Worm (Caenorhabditis elegans): ENCODE data around the gene srt-39.

srt-39 gene

DNA sequence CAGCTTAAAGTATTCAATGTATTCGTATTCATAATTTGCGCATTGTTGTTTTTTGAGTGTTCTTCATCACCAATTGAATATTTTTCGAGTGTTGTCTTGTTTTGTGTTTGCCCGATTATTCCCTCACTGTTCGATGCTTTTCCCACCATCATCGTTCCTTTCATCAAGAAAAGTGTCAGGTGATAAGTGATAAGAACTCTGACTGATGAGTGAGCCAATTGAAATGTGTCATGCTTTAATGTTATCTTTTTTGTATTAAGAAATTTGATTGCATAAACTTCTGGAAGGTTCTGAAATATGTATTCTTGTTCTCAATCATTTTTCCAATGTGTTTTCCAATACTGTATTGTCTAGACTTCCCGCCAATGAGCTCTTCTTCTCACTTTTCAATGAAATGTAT is 9.3 kb upstream of the srt-39 start:
- TF ChIP-seq crh-2 (tag; optimal IDR thresholded peaks at IDR 0.05) (peak; percentile 31), skn-1 (tag; optimal IDR thresholded peaks at IDR 0.05) (no peak), gmeb-1 (tag; optimal IDR thresholded peaks at IDR 0.05) (peak; percentile 36), Y55F3AM.14 (GFP tag; optimal IDR thresholded peaks at IDR 0.05) (no peak), C34F6.9 (tag; optimal IDR thresholded peaks at IDR 0.05) (no peak), fos-1 (tag; optimal IDR thresholded peaks at IDR 0.05) (peak; percentile 95), nhr-25 (tag; optimal IDR thresholded peaks at IDR 0.05) (no peak)

DNA sequence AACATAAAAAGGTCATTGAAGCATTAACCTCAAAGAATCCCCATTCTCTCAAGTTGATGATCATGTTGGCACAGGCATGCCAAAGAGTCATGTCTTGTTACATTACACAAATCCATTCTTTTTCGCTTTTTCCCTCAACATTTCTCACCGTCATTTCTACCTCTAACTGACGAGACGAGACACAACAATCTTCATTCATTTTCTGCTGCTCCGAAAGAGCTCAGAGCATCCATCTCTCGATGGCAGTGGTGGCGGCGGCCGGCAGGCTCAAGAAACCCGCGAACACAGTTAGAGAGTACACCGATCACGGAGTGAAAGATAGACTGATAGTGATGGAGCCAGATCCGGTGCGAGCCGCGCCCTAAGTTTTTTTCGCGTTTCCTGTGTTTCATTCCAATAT is 7.5 kb upstream of the srt-39 start:
- TF ChIP-seq egl-27 (tag; optimal IDR thresholded peaks at IDR 0.05) (no peak), nhr-129 (tag; optimal IDR thresholded peaks at IDR 0.05) (peak; percentile 51), F13H6.1 (tag; optimal IDR thresholded peaks at IDR 0.05) (peak; percentile 51), C34F6.9 (tag; optimal IDR thresholded peaks at IDR 0.05) (peak; percentile 30)

DNA sequence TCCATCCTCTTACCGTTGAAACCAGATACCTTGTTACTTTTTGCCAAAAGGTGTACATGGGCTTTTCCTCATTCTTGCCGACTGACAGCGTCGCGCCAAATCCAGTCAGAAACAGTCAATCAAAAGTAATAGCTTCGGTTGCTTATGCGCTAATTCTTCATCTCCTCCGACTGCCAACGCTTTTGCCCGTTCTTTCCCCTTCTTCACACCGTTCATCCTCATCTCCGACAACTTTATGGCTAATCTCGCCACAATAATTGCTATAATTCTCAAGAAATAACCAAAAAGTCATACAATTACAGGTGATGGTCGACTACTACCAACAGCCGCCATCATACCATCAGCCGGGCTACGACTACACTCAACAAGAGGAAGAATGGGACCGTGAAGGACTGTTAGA is 6.6 kb upstream of the srt-39 start, which contains the start of gene atn-1:
TSS of gene atn-1 (plus strand) at position 301 of the 400 bp plus-strand sequence.
- TF ChIP-seq ama-1 (optimal IDR thresholded peaks at IDR 0.05): no peak

DNA sequence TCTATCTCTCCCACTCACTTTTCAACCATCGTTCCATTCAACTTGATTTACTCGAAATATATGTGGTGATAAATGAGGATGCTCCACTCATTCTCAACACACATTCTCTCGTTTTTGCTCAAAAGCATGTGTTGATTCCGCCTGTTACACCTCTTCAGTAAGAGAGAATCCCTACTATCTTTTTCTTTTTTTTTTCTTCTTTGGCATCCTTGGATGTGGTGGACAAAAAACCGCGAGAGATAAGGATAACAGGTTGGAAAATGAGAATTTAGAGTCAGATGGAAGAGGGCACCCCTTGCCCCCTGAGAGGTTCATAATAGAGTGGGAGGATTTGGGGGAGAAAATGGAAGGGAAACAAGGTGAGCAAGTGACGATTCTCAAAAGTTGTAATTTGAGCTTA is 5.7 kb upstream of the srt-39 start:
- TF ChIP-seq nhr-129 (tag; optimal IDR thresholded peaks at IDR 0.05) (peak; percentile 47), gmeb-1 (tag; optimal IDR thresholded peaks at IDR 0.05) (no peak), unc-62 (GFP tag; optimal IDR thresholded peaks at IDR 0.05) (no peak), nhr-77 (tag; optimal IDR thresholded peaks at IDR 0.05) (no peak), F13H6.1 (tag; optimal IDR thresholded peaks at IDR 0.05) (peak; percentile 59), C34F6.9 (tag; optimal IDR thresholded peaks at IDR 0.05) (peak; percentile 61), lsy-2 (tag; optimal IDR thresholded peaks at IDR 0.05) (peak in 1 of 2 experiments; percentile 28), blmp-1 (tag; optimal IDR thresholded peaks at IDR 0.05; ENCODE audit: insufficient read depth) (no peak), sem-4 (tag; optimal IDR thresholded peaks at IDR 0.05) (no peak), ztf-1 (GFP tag; conservative IDR thresholded peaks at IDR 0.05) (no peak), mab-5 (tag; optimal IDR thresholded peaks at IDR 0.05) (no peak), sma-9 (GFP tag; optimal IDR thresholded peaks at IDR 0.05) (peak; percentile 17), sma-9 (tag; optimal IDR thresholded peaks at IDR 0.05) (no peak)

DNA sequence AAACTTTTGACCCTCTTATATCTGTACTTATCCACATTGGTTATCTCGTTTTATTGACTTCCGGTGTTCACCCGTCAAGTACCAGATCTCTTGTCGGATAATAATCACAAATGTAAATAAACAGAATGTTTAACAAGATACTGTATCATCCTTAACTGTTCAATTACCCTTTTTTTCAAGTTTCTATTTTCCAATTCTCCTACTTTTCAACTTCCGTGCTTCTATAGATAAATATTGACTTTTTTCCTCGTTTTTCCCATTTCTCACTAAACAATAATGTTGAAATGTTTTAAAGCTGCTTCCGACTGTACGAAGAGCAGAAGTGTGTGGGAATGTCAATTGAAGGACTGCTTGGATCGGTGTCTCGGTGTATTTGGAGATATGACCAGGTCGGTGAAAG is 2.2 kb downstream of the srt-39 start, which contains the start of gene inx-11:
TSS of gene inx-11 (plus strand) at position 301 of the 400 bp plus-strand sequence.
- no peak for TF ChIP-seq alr-1 (tag; optimal IDR thresholded peaks at IDR 0.05)
- TF ChIP-seq crh-2 (tag; optimal IDR thresholded peaks at IDR 0.05): no peak
- TF ChIP-seq nhr-21 (tag; optimal IDR thresholded peaks at IDR 0.05): no peak
- TF ChIP-seq mab-5 (tag; optimal IDR thresholded peaks at IDR 0.05): no peak
- no peak for TF ChIP-seq elt-3 (tag; optimal IDR thresholded peaks at IDR 0.05)
- TF ChIP-seq F13H6.1 (tag; optimal IDR thresholded peaks at IDR 0.05): peak; percentile 20

DNA sequence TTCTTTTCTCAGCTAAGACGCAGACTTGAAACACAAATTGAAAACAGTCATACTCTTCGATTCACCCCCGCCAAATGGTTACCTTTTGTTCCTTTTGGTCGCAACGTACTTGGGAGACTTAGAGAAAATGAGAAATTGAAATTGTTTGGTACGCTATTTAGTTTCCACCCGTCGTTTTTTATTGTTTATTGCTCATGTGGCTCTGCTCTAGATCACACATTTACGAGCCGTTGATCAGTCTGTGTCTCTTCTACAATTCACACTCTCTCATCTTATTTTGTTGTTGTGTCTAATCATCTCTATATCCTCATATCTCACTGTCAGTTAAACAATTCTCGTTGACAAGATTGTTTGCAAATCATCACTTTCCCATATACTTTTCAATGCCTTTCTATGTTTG is 3.3 kb downstream of the srt-39 start:
- peak; percentile 44 for TF ChIP-seq nhr-129 (tag; optimal IDR thresholded peaks at IDR 0.05)
- no peak for TF ChIP-seq gmeb-1 (tag; optimal IDR thresholded peaks at IDR 0.05)
- peak; percentile 19 for TF ChIP-seq sma-9 (GFP tag; optimal IDR thresholded peaks at IDR 0.05)
- TF ChIP-seq sma-9 (tag; optimal IDR thresholded peaks at IDR 0.05): no peak
- no peak for TF ChIP-seq blmp-1 (tag; optimal IDR thresholded peaks at IDR 0.05; ENCODE audit: insufficient read depth)

DNA sequence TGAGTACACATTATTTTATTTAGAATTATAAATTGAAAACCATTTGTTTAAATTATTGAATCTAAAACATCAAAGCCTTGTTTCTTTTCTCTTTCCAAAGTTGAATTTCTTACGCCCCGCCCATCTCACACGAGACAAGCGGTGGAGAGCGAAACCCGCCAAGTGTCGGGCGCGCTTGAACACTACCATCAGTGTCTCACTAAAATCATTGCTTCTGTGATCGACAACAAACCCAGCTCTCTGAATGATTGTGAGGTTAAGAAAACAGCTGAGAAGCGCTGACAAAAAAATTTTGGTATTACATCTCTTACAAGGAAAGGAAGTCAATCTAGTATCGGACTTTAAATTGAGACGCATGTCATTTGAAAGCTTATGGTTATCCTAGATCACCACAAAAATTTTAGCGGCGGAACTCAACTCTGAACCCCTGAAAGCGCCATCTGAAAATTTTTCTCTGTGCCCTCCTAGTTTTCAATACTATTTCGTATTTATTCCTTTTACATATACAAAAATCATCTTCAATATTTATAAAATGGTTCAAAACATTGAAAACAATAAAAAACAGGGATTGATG is 6.5 kb downstream of the srt-39 start:
- no peak for TF ChIP-seq unc-55 (GFP tag; optimal IDR thresholded peaks at IDR 0.05)
- TF ChIP-seq nhr-237 (tag; optimal IDR thresholded peaks at IDR 0.05): no peak
- no peak for TF ChIP-seq mbf-1 (tag; optimal IDR thresholded peaks at IDR 0.05)
- no peak for TF ChIP-seq mab-5 (tag; optimal IDR thresholded peaks at IDR 0.05)
- TF ChIP-seq elt-1 (tag; optimal IDR thresholded peaks at IDR 0.05): no peak
- TF ChIP-seq peb-1 (tag; optimal IDR thresholded peaks at IDR 0.05): no peak
- TF ChIP-seq nhr-25 (tag; optimal IDR thresholded peaks at IDR 0.05): peak; percentile 70
- TF ChIP-seq ama-1 (optimal IDR thresholded peaks at IDR 0.05): peak; percentile 86
- peak; percentile 61 to 71 for TF ChIP-seq lsy-2 (tag; optimal IDR thresholded peaks at IDR 0.05)
- no peak for TF ChIP-seq lin-39 (tag; optimal IDR thresholded peaks at IDR 0.05)
- TF ChIP-seq egl-27 (tag; optimal IDR thresholded peaks at IDR 0.05): peak; percentile 45
- TF ChIP-seq lin-13 (GFP tag; optimal IDR thresholded peaks at IDR 0.05): peak; percentile 81
- no peak for TF ChIP-seq dmd-4 (tag; optimal IDR thresholded peaks at IDR 0.05)
- TF ChIP-seq nhr-129 (tag; optimal IDR thresholded peaks at IDR 0.05): peak; percentile 59
- TF ChIP-seq ztf-4 (tag; optimal IDR thresholded peaks at IDR 0.05): peak; percentile 73
- TF ChIP-seq unc-39 (tag; optimal IDR thresholded peaks at IDR 0.05): no peak
- peak; percentile 99 for TF ChIP-seq snpc-4 (tag; optimal IDR thresholded peaks at IDR 0.05)
- no peak for TF ChIP-seq ztf-11 (tag; optimal IDR thresholded peaks at IDR 0.05)
- no peak for TF ChIP-seq ZK546.5 (tag; optimal IDR thresholded peaks at IDR 0.05)
- no peak for TF ChIP-seq nhr-12 (tag; optimal IDR thresholded peaks at IDR 0.05)
- TF ChIP-seq gmeb-1 (tag; optimal IDR thresholded peaks at IDR 0.05): peak; percentile 81
- TF ChIP-seq unc-62 (GFP tag; optimal IDR thresholded peaks at IDR 0.05): peak; percentile 17
- TF ChIP-seq sma-9 (GFP tag; optimal IDR thresholded peaks at IDR 0.05): peak; percentile 86
- no peak for TF ChIP-seq sma-9 (tag; optimal IDR thresholded peaks at IDR 0.05)
- peak; percentile 33 for TF ChIP-seq R02D3.7 (tag; optimal IDR thresholded peaks at IDR 0.05)
- TF ChIP-seq sem-4 (tag; optimal IDR thresholded peaks at IDR 0.05): no peak
- no peak for TF ChIP-seq zag-1 (tag; optimal IDR thresholded peaks at IDR 0.05)
- TF ChIP-seq C34F6.9 (tag; optimal IDR thresholded peaks at IDR 0.05): no peak
- peak; percentile 70 for TF ChIP-seq nhr-21 (tag; optimal IDR thresholded peaks at IDR 0.05)

All from whole organism, L2 larva.